Fruit fly (Drosophila melanogaster): Measurements from ENCODE around the gene vn.

Gene vn

dm6 chr3L:5856081-5856826, 10.8 kb upstream of the vn start:
- no peak for TF ChIP-seq salr (GFP tag; optimal IDR thresholded peaks at IDR 0.05)
- no peak for TF ChIP-seq Met (GFP tag; optimal IDR thresholded peaks at IDR 0.05)
- no peak for TF ChIP-seq CG34406 (GFP tag; optimal IDR thresholded peaks at IDR 0.05)
- no peak for TF ChIP-seq cyc (GFP tag; optimal IDR thresholded peaks at IDR 0.05)
- TF ChIP-seq CG11294 (GFP tag; IDR thresholded peaks at IDR 0.05), result no peak
- TF ChIP-seq fd85E (GFP tag; optimal IDR thresholded peaks at IDR 0.05), result no peak

dm6 chr3L:5855098-5855497, 9.6 kb upstream of the vn start:
- TF ChIP-seq CG11902 (GFP tag; optimal IDR thresholded peaks at IDR 0.05) (no peak), CG6792 (GFP tag; optimal IDR thresholded peaks at IDR 0.05) (no peak), ss (GFP tag; optimal IDR thresholded peaks at IDR 0.05) (no peak), CG3032 (tag; optimal IDR thresholded peaks at IDR 0.05) (no peak), OdsH (GFP tag; optimal IDR thresholded peaks at IDR 0.05) (no peak), CG32006 (GFP tag; optimal IDR thresholded peaks at IDR 0.05) (peak; percentile 39), CG8119 (GFP tag; IDR thresholded peaks at IDR 0.05) (peak; percentile 38; the same call in 2 of the 3 replicates), fd85E (GFP tag; optimal IDR thresholded peaks at IDR 0.05) (no peak), cyc (GFP tag; optimal IDR thresholded peaks at IDR 0.05) (no peak), fkh (GFP tag; optimal IDR thresholded peaks at IDR 0.05) (no peak), CG10631 (GFP tag; optimal IDR thresholded peaks at IDR 0.05) (peak; percentile 5), CG15336 (GFP tag; IDR thresholded peaks at IDR 0.05) (peak; percentile 56), Smox (GFP tag; optimal IDR thresholded peaks at IDR 0.05) (no peak), CG3919 (GFP tag; optimal IDR thresholded peaks at IDR 0.05) (peak; percentile 7), Hr4 (GFP tag; optimal IDR thresholded peaks at IDR 0.05) (peak; percentile 4), CG1621 (tag; optimal IDR thresholded peaks at IDR 0.05) (no peak), dac (GFP tag; optimal IDR thresholded peaks at IDR 0.05) (no peak), Eip78C (GFP tag) (peak; percentile 57), CG11762 (GFP tag; optimal IDR thresholded peaks at IDR 0.05; ENCODE audit: insufficient read depth) (no peak)

dm6 chr3L:5851636-5852035, 6.2 kb upstream of the vn start:
- TF ChIP-seq CG8119 (GFP tag; IDR thresholded peaks at IDR 0.05), result no peak
- TF ChIP-seq net (GFP tag; optimal IDR thresholded peaks at IDR 0.05), result no peak
- no peak for TF ChIP-seq salr (GFP tag; optimal IDR thresholded peaks at IDR 0.05)
- no peak for TF ChIP-seq CG6163 (GFP tag; IDR thresholded peaks at IDR 0.05)
- TF ChIP-seq fkh (GFP tag; optimal IDR thresholded peaks at IDR 0.05), result no peak
- TF ChIP-seq vri (GFP tag; optimal IDR thresholded peaks at IDR 0.05), result peak; percentile 20
- TF ChIP-seq Hr39 (GFP tag; optimal IDR thresholded peaks at IDR 0.05), result peak; percentile 45
- TF ChIP-seq CG11294 (GFP tag; IDR thresholded peaks at IDR 0.05), result no peak
- no peak for TF ChIP-seq Hr38 (GFP tag; optimal IDR thresholded peaks at IDR 0.05)
- TF ChIP-seq esn (GFP tag; optimal IDR thresholded peaks at IDR 0.05), result peak; percentile 64
- peak; percentile 48 for TF ChIP-seq fd59A (GFP tag; optimal IDR thresholded peaks at IDR 0.05)
- no peak for TF ChIP-seq CG6276 (GFP tag; optimal IDR thresholded peaks at IDR 0.05)
- no peak for TF ChIP-seq CG1621 (tag; optimal IDR thresholded peaks at IDR 0.05)
- no peak for TF ChIP-seq CG11762 (GFP tag; optimal IDR thresholded peaks at IDR 0.05; ENCODE audit: insufficient read depth)
- no peak for TF ChIP-seq fd85E (GFP tag; optimal IDR thresholded peaks at IDR 0.05)
- no peak for TF ChIP-seq CG8632 (GFP tag; optimal IDR thresholded peaks at IDR 0.05)
- TF ChIP-seq CG3032 (tag; optimal IDR thresholded peaks at IDR 0.05), result peak; percentile 66
- TF ChIP-seq Eip75B (GFP tag; optimal IDR thresholded peaks at IDR 0.05), result no peak
- peak; percentile 28 for TF ChIP-seq acj6 (GFP tag; optimal IDR thresholded peaks at IDR 0.05)
- peak; percentile 36 for TF ChIP-seq CG10631 (GFP tag; optimal IDR thresholded peaks at IDR 0.05)
- peak; percentile 3 for TF ChIP-seq Ets21C (GFP tag; optimal IDR thresholded peaks at IDR 0.05)
- TF ChIP-seq svp (GFP tag), result peak; percentile 85
- TF ChIP-seq Eip78C (GFP tag), result peak; percentile 75
- TF ChIP-seq dac (GFP tag; optimal IDR thresholded peaks at IDR 0.05), result no peak
- no peak for TF ChIP-seq CG16779 (tag; optimal IDR thresholded peaks at IDR 0.05)
- peak; percentile 38 for TF ChIP-seq achi (GFP tag; optimal IDR thresholded peaks at IDR 0.05)
- TF ChIP-seq CG6854 (GFP tag; optimal IDR thresholded peaks at IDR 0.05), result no peak
- TF ChIP-seq Lpt (GFP tag; optimal IDR thresholded peaks at IDR 0.05), result no peak
- TF ChIP-seq cyc (GFP tag; optimal IDR thresholded peaks at IDR 0.05), result peak; percentile 40
- peak; percentile 6 for TF ChIP-seq Sox15 (GFP tag; optimal IDR thresholded peaks at IDR 0.05)
- TF ChIP-seq Gug (GFP tag; IDR thresholded peaks at IDR 0.05), result no peak
- TF ChIP-seq Ets96B (tag; optimal IDR thresholded peaks at IDR 0.05), result peak; percentile 55
- peak; percentile 11 for TF ChIP-seq CG34406 (GFP tag; optimal IDR thresholded peaks at IDR 0.05)
- peak; percentile 51 for TF ChIP-seq Sox102F (GFP tag; optimal IDR thresholded peaks at IDR 0.05)
- TF ChIP-seq CG11902 (GFP tag; optimal IDR thresholded peaks at IDR 0.05), result peak; percentile 45
- no peak for TF ChIP-seq CG32006 (GFP tag; optimal IDR thresholded peaks at IDR 0.05)
- no peak for TF ChIP-seq CG15336 (GFP tag; IDR thresholded peaks at IDR 0.05)
- TF ChIP-seq Sox14 (GFP tag; optimal IDR thresholded peaks at IDR 0.05), result peak; percentile 49

All from whole organism, prepupa.